Worm (Caenorhabditis elegans): ENCODE data around the gene F43E2.11.

Gene F43E2.11

DNA sequence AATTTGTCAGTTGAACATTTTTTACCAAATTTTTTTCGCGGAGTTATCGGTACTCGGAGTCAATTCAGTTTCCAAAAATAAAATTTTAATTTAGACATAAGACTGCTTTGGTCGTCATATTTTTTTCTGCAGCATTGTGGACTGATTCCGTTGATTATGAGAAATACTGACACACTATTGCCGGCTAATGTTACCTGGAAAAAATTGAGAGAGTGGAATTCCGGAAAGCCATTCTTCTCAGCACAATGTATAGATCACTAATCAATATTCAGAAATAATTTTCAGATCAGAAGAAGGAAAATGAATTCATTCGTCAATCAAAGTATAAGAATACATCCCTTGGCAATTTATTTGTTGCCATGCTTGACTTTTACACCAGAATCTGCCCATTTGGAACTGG lies 8.9 kb upstream of the F43E2.11 start, which contains the start of gene C07D10.6:
Gene C07D10.6, plus strand, starts transcription at position 301 of the 400 bp plus-strand sequence.
- TF ChIP-seq aly-2 (tag; optimal IDR thresholded peaks at IDR 0.05) (no peak), nhr-85 (tag) (no peak), elt-3 (tag; optimal IDR thresholded peaks at IDR 0.05) (no peak), nhr-11 (tag; optimal IDR thresholded peaks at IDR 0.05) (no peak), snu-23 (GFP tag; optimal IDR thresholded peaks at IDR 0.05) (no peak), F16B12.6 (tag; optimal IDR thresholded peaks at IDR 0.05) (no peak), skn-1 (tag; optimal IDR thresholded peaks at IDR 0.05) (no peak), fkh-4 (tag; optimal IDR thresholded peaks at IDR 0.05; ENCODE audit: borderline replicate concordance) (no peak), zip-4 (GFP tag; optimal IDR thresholded peaks at IDR 0.05) (no peak), lsy-2 (tag; optimal IDR thresholded peaks at IDR 0.05) (no peak), pqm-1 (tag; optimal IDR thresholded peaks at IDR 0.05) (no peak), sptf-1 (tag; optimal IDR thresholded peaks at IDR 0.05) (no peak), fos-1 (tag; optimal IDR thresholded peaks at IDR 0.05) (no peak), aha-1 (tag; optimal IDR thresholded peaks at IDR 0.05) (no peak), unc-86 (tag; optimal IDR thresholded peaks at IDR 0.05) (no peak), efl-3 (GFP tag; optimal IDR thresholded peaks at IDR 0.05) (no peak), ceh-8 (GFP tag; optimal IDR thresholded peaks at IDR 0.05) (no peak), efl-1 (optimal IDR thresholded peaks at IDR 0.05) (no peak), efl-1 (GFP tag; optimal IDR thresholded peaks at IDR 0.05 in 1 of 2) (no peak), nhr-71 (tag; optimal IDR thresholded peaks at IDR 0.05) (no peak)

DNA sequence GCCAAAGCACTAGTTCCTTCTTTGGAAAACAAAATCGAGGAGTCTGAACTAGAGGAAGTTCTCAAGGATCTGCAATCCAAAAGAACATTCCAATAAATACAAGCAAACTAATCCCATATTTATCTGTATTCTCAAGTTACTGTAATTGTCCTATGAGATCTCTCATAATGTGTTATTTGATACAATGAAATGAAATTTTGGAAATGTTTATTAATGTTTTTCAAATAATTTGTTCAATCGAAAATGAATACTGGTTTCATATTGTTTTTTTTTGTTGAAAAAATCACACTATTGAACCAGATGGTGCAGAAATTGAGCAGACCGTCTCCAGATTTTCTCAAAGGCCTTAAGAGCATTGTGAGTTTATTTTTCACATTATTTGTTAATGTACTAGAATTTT lies 4.9 kb upstream of the F43E2.11 start, which contains the start of gene F43E2.1:
Gene F43E2.1, plus strand, starts transcription at position 301 of the 400 bp plus-strand sequence.
- TF ChIP-seq dsc-1 (tag; optimal IDR thresholded peaks at IDR 0.05) (no peak), lsy-2 (tag; optimal IDR thresholded peaks at IDR 0.05) (no peak), nhr-47 (tag; optimal IDR thresholded peaks at IDR 0.05) (no peak), lin-13 (GFP tag; optimal IDR thresholded peaks at IDR 0.05) (no peak), efl-1 (optimal IDR thresholded peaks at IDR 0.05) (no peak), efl-1 (GFP tag; optimal IDR thresholded peaks at IDR 0.05 in 1 of 2) (peak in 1 of 2 experiments; percentile 79)

DNA sequence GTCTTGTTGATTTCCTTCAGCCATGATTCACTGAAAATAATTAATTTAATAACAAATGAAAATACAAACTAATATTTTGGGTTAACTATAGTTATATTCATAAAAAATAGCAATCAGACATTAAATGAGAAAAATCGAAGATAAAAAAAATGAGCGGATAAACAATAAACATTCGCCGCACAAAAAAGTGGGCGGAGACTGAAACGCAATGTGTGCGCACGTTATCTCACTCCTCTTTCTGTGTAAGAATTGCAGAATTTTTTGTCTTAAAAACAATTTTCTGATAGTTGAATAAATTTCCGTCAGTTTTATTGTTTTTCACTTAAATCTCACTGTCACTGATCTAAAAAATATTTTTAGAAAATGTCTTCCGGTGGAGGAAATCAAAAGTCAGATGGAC lies 4.0 kb upstream of the F43E2.11 start, which contains the start of the genes mtch-1 and rpb-4:
Gene mtch-1, minus strand, starts transcription at position 24 of the 400 bp plus-strand sequence.
Gene rpb-4, plus strand, starts transcription at position 353 of the 400 bp plus-strand sequence.
- TF ChIP-seq lin-14 (GFP tag; optimal IDR thresholded peaks at IDR 0.05) (peak; percentile 35), rnt-1 (tag; optimal IDR thresholded peaks at IDR 0.05) (peak; percentile 22), mef-2 (tag; optimal IDR thresholded peaks at IDR 0.05) (no peak), blmp-1 (tag; optimal IDR thresholded peaks at IDR 0.05) (peak; percentile 31), lsy-2 (tag; optimal IDR thresholded peaks at IDR 0.05) (peak; percentile 20 to 66), nhr-71 (tag; optimal IDR thresholded peaks at IDR 0.05) (peak; percentile 33), mab-9 (GFP tag; IDR thresholded peaks at IDR 0.05) (no peak), xbp-1 (tag; optimal IDR thresholded peaks at IDR 0.05) (peak; percentile 29), lin-39 (tag; optimal IDR thresholded peaks at IDR 0.05) (no peak), unc-86 (tag; optimal IDR thresholded peaks at IDR 0.05) (no peak), C16A3.4 (tag; optimal IDR thresholded peaks at IDR 0.05) (peak; percentile 58), lin-15B (tag; optimal IDR thresholded peaks at IDR 0.05) (no peak), snu-23 (GFP tag; optimal IDR thresholded peaks at IDR 0.05) (peak; percentile 43), nhr-20 (tag; optimal IDR thresholded peaks at IDR 0.05) (peak; percentile 23), mdl-1 (tag; optimal IDR thresholded peaks at IDR 0.05) (peak in 1 of 2 experiments; percentile 10), nhr-47 (tag; optimal IDR thresholded peaks at IDR 0.05) (peak; percentile 10), skn-1 (tag; optimal IDR thresholded peaks at IDR 0.05) (peak; percentile 50), swsn-7 (tag; optimal IDR thresholded peaks at IDR 0.05) (peak; percentile 1), lin-35 (GFP tag; optimal IDR thresholded peaks at IDR 0.05) (peak in 1 of 2 experiments; percentile 25), unc-130 (tag; optimal IDR thresholded peaks at IDR 0.05) (peak; percentile 1), tlp-1 (tag; optimal IDR thresholded peaks at IDR 0.05) (no peak), F16B12.6 (tag; optimal IDR thresholded peaks at IDR 0.05) (peak; percentile 23), dpl-1 (GFP tag; optimal IDR thresholded peaks at IDR 0.05) (peak in 2 of 3 experiments; percentile 41 to 50), unc-98 (GFP tag; IDR thresholded peaks at IDR 0.05) (no peak), lir-3 (tag; optimal IDR thresholded peaks at IDR 0.05; ENCODE audit: poor library complexity) (peak; percentile 54), ceh-82 (tag; optimal IDR thresholded peaks at IDR 0.05) (peak in 1 of 3 experiments; percentile 2), snpc-4 (tag; optimal IDR thresholded peaks at IDR 0.05) (peak; percentile 4), efl-1 (optimal IDR thresholded peaks at IDR 0.05) (peak; percentile 30 to 39), efl-1 (GFP tag; optimal IDR thresholded peaks at IDR 0.05 in 1 of 2) (peak; percentile 12 to 14)
